Worm (Caenorhabditis elegans) whole organism, L1 larva: ENCODE measurements around the gene F31D4.5.
A peak's percentile ranks its signal among the peaks of the same experiment; 100 is the strongest.

Experiments
- C16A3.4 ChIP-seq: fragments of 150-350 bp; optimal IDR thresholded peaks from 2 replicates; lab custom pipeline; 2014; ENCODE audit warnings: missing biosample characterization, missing genetic modification characterization
- C34B4.2 ChIP-seq: sonication (generic microtip); optimal IDR thresholded peaks from 2 replicates; lab custom pipeline; 2017; ENCODE audit warnings: mild to moderate bottlenecking, missing genetic modification characterization, missing compliant biosample characterization
- aha-1 ChIP-seq: fragments of 150-350 bp; optimal IDR thresholded peaks from 2 replicates; lab custom pipeline; 2014; ENCODE audit warnings: missing biosample characterization, missing genetic modification characterization
- alr-1 ChIP-seq: fragments of 200-800 bp; sonication (Bioruptor generic); optimal IDR thresholded peaks from 2 replicates; lab custom pipeline; 2018; ENCODE audit warnings: borderline replicate concordance, mild to moderate bottlenecking, missing genetic modification characterization, missing compliant biosample characterization
- ama-1 ChIP-seq: fragments of 150-350 bp; optimal IDR thresholded peaks from 2 replicates; lab custom pipeline; 2014
- blmp-1 ChIP-seq: fragments of 150-350 bp; optimal IDR thresholded peaks from 2 replicates; lab custom pipeline; 2014; ENCODE audit warnings: missing biosample characterization, missing genetic modification characterization
- ceh-63 ChIP-seq: fragments of 200-800 bp; sonication (Bioruptor generic); optimal IDR thresholded peaks from 2 replicates; lab custom pipeline; 2018; ENCODE audit warnings: mild to moderate bottlenecking, missing genetic modification characterization, missing compliant biosample characterization
- ceh-82 ChIP-seq, 3 experiments: fragments of 150-350 bp in 1 of 3; sonication (generic microtip) in 2 of 3; optimal IDR thresholded peaks; 2 replicates each; lab custom pipeline; 2014 to 2017; ENCODE audit warnings: missing biosample characterization in 3 of 3, missing genetic modification characterization in 3 of 3
- ceh-88 ChIP-seq: fragments of 200-800 bp; sonication (Bioruptor generic); IDR thresholded peaks from 2 replicates; pipeline ENCODE4 v1.3.6; 2022; ENCODE audit warnings: missing genetic modification characterization, missing compliant biosample characterization
- ceh-90 ChIP-seq: sonication (generic microtip); optimal IDR thresholded peaks from 2 replicates; lab custom pipeline; 2016; ENCODE audit warnings: missing genetic modification characterization, missing compliant biosample characterization
- dsc-1 ChIP-seq: sonication (generic microtip); optimal IDR thresholded peaks from 2 replicates; lab custom pipeline; 2016; ENCODE audit warnings: mild to moderate bottlenecking, missing genetic modification characterization, missing compliant biosample characterization
- efl-1 ChIP-seq, 4 experiments: fragments of 150-350 bp; optimal IDR thresholded peaks in 3 of 4; peaks in 1 of 4; 1 replicate in 1 of 4; 2 replicates in 3 of 4; lab custom pipeline; 2014; ENCODE audit warnings: missing biosample characterization in 2 of 4, missing genetic modification characterization in 2 of 4, missing genetic modification reagents in 2 of 4
- efl-3 ChIP-seq: fragments of 200-800 bp; sonication (Bioruptor generic); optimal IDR thresholded peaks from 2 replicates; lab custom pipeline; 2018; ENCODE audit warnings: mild to moderate bottlenecking, missing genetic modification characterization, missing compliant biosample characterization
- egl-13 ChIP-seq: sonication (generic microtip); optimal IDR thresholded peaks from 2 replicates; lab custom pipeline; 2016; ENCODE audit warnings: missing genotype, missing genetic modification reagents, missing genetic modification characterization, missing compliant biosample characterization
- egl-27 ChIP-seq, 2 experiments: fragments of 150-350 bp in 1 of 2; sonication (generic microtip); optimal IDR thresholded peaks; 3 replicates each; lab custom pipeline; 2017 to 2018; ENCODE audit warnings: missing biosample characterization in 2 of 2, missing genetic modification characterization in 2 of 2, missing genetic modification reagents in 2 of 2
- elt-3 ChIP-seq, 6 experiments: fragments of 150-350 bp in 1 of 6; sonication (generic microtip); optimal IDR thresholded peaks; 2 replicates each; lab custom pipeline; 2017 to 2018; ENCODE audit warnings: missing biosample characterization in 6 of 6, missing genetic modification characterization in 6 of 6, inconsistent platforms in 1 of 6
- ets-5 ChIP-seq: fragments of 200-800 bp; sonication (Bioruptor generic); IDR thresholded peaks from 2 replicates; pipeline ENCODE4 v1.3.6; 2022; ENCODE audit warnings: missing genetic modification characterization, missing compliant biosample characterization
- grh-1 ChIP-seq: fragments of 200-800 bp; sonication (Bioruptor generic); IDR thresholded peaks from 2 replicates; pipeline ENCODE4 v1.3.6; 2022; ENCODE audit warnings: missing genetic modification reagents, missing genetic modification characterization, missing compliant biosample characterization
- hlh-17 ChIP-seq: fragments of 200-800 bp; sonication (Bioruptor generic); optimal IDR thresholded peaks from 2 replicates; lab custom pipeline; 2018; ENCODE audit warnings: missing genetic modification characterization, mild to moderate bottlenecking, missing compliant biosample characterization, moderate library complexity, borderline replicate concordance
- hlh-4 ChIP-seq: sonication (generic microtip); optimal IDR thresholded peaks from 2 replicates; lab custom pipeline; 2016; ENCODE audit warnings: mild to moderate bottlenecking, missing genetic modification characterization, missing compliant biosample characterization
- hpl-2 ChIP-seq: fragments of 150-350 bp; optimal IDR thresholded peaks from 2 replicates; lab custom pipeline; 2014; ENCODE audit warnings: missing biosample characterization, missing genetic modification reagents, missing genetic modification characterization
- lin-14 ChIP-seq: fragments of 200-800 bp; sonication (Bioruptor generic); optimal IDR thresholded peaks from 2 replicates; lab custom pipeline; 2018; ENCODE audit warnings: mild to moderate bottlenecking, missing genetic modification characterization, moderate library complexity, missing compliant biosample characterization
- lin-15B ChIP-seq: fragments of 150-350 bp; sonication (generic microtip); optimal IDR thresholded peaks from 3 replicates; lab custom pipeline; 2014; ENCODE audit warnings: missing biosample characterization, missing genetic modification characterization
- mep-1 ChIP-seq: fragments of 150-350 bp; optimal IDR thresholded peaks from 2 replicates; lab custom pipeline; 2014; ENCODE audit warnings: missing biosample characterization, missing genetic modification characterization
- nhr-19 ChIP-seq: fragments of 200-800 bp; sonication (Bioruptor generic); conservative IDR thresholded peaks from 2 replicates; pipeline ENCODE4 v1.3.6; 2022; ENCODE audit warnings: missing genetic modification characterization, missing compliant biosample characterization
- nhr-20 ChIP-seq: sonication (generic microtip); optimal IDR thresholded peaks from 2 replicates; lab custom pipeline; 2016; ENCODE audit warnings: mild to moderate bottlenecking, missing genetic modification characterization, missing compliant biosample characterization
- nhr-237 ChIP-seq: fragments of 150-350 bp; optimal IDR thresholded peaks from 2 replicates; lab custom pipeline; 2014; ENCODE audit warnings: missing biosample characterization, missing genetic modification characterization
- nhr-47 ChIP-seq: sonication (generic microtip); optimal IDR thresholded peaks from 2 replicates; lab custom pipeline; 2016; ENCODE audit warnings: mild to moderate bottlenecking, missing genetic modification characterization, moderate library complexity, missing compliant biosample characterization
- nhr-71 ChIP-seq: sonication (generic microtip); optimal IDR thresholded peaks from 2 replicates; lab custom pipeline; 2016; ENCODE audit warnings: mild to moderate bottlenecking, missing genetic modification characterization, moderate library complexity, missing compliant biosample characterization
- nhr-76 ChIP-seq: sonication (generic microtip); optimal IDR thresholded peaks from 2 replicates; lab custom pipeline; 2017; ENCODE audit warnings: missing biosample characterization, missing genetic modification characterization
- nhr-77 ChIP-seq: fragments of 150-350 bp; optimal IDR thresholded peaks from 2 replicates; lab custom pipeline; 2014; ENCODE audit warnings: missing biosample characterization, missing genetic modification characterization
- nhr-84 ChIP-seq: sonication (generic microtip); optimal IDR thresholded peaks from 2 replicates; lab custom pipeline; 2017; ENCODE audit warnings: missing biosample characterization, missing genetic modification characterization
- pag-3 ChIP-seq: sonication (generic microtip); optimal IDR thresholded peaks from 2 replicates; lab custom pipeline; 2017; ENCODE audit warnings: missing genetic modification characterization, mild to moderate bottlenecking, missing compliant biosample characterization, antibody characterized with exemption, borderline replicate concordance; ENCODE audit not compliant: insufficient read depth
- pax-3 ChIP-seq: fragments of 200-800 bp; sonication (Bioruptor generic); optimal IDR thresholded peaks from 2 replicates; lab custom pipeline; 2018; ENCODE audit warnings: mild to moderate bottlenecking, missing genetic modification characterization, moderate library complexity, missing compliant biosample characterization
- rnt-1 ChIP-seq: sonication (generic microtip); optimal IDR thresholded peaks from 2 replicates; lab custom pipeline; 2016; ENCODE audit warnings: mild to moderate bottlenecking, missing genetic modification characterization, moderate library complexity, missing compliant biosample characterization
- skn-1 ChIP-seq: fragments of 150-350 bp; optimal IDR thresholded peaks from 2 replicates; lab custom pipeline; 2014; ENCODE audit warnings: missing biosample characterization, missing genetic modification characterization
- snu-23 ChIP-seq: sonication (generic microtip); optimal IDR thresholded peaks from 2 replicates; lab custom pipeline; 2016; ENCODE audit warnings: missing genetic modification characterization, missing compliant biosample characterization
- sox-4 ChIP-seq: sonication (generic microtip); optimal IDR thresholded peaks from 2 replicates; lab custom pipeline; 2016; ENCODE audit warnings: missing genetic modification characterization, missing compliant biosample characterization
- sptf-1 ChIP-seq: fragments of 150-350 bp; optimal IDR thresholded peaks from 2 replicates; lab custom pipeline; 2014; ENCODE audit warnings: missing biosample characterization, missing genetic modification characterization
- sup-37 ChIP-seq: fragments of 200-800 bp; sonication (Bioruptor generic); optimal IDR thresholded peaks from 2 replicates; lab custom pipeline; 2018; ENCODE audit warnings: mild to moderate bottlenecking, missing genetic modification characterization, missing compliant biosample characterization
- swsn-7 ChIP-seq: sonication (generic microtip); optimal IDR thresholded peaks from 2 replicates; lab custom pipeline; 2016; ENCODE audit warnings: missing genetic modification characterization, missing compliant biosample characterization
- tbx-2 ChIP-seq: sonication (generic microtip); optimal IDR thresholded peaks from 2 replicates; lab custom pipeline; 2016; ENCODE audit warnings: missing genetic modification characterization, missing compliant biosample characterization
- unc-130 ChIP-seq: fragments of 150-350 bp; optimal IDR thresholded peaks from 2 replicates; lab custom pipeline; 2017; ENCODE audit warnings: missing biosample characterization, missing genetic modification characterization, inconsistent platforms
- unc-30 ChIP-seq: sonication (generic microtip); optimal IDR thresholded peaks from 2 replicates; lab custom pipeline; 2017; ENCODE audit warnings: missing biosample characterization, missing genetic modification characterization
- unc-86 ChIP-seq: sonication (generic microtip); optimal IDR thresholded peaks from 2 replicates; lab custom pipeline; 2016; ENCODE audit warnings: missing genetic modification characterization, missing compliant biosample characterization
- vab-15 ChIP-seq: sonication (generic microtip); optimal IDR thresholded peaks from 2 replicates; lab custom pipeline; 2017; ENCODE audit warnings: missing genotype, mild to moderate bottlenecking, missing genetic modification characterization, missing compliant biosample characterization
- xbp-1 ChIP-seq: sonication (generic microtip); optimal IDR thresholded peaks from 2 replicates; lab custom pipeline; 2016; ENCODE audit warnings: missing genetic modification characterization, missing compliant biosample characterization
- zag-1 ChIP-seq: fragments of 150-350 bp; optimal IDR thresholded peaks from 2 replicates; lab custom pipeline; 2014; ENCODE audit warnings: missing biosample characterization, missing genetic modification characterization
- ztf-11 ChIP-seq, 2 experiments: sonication (generic microtip); optimal IDR thresholded peaks; 2 replicates each; lab custom pipeline; 2016 to 2017; ENCODE audit warnings: missing genetic modification characterization in 2 of 2, missing biosample characterization in 1 of 2, missing compliant biosample characterization in 1 of 2
- ztf-4 ChIP-seq: fragments of 150-350 bp; optimal IDR thresholded peaks from 2 replicates; lab custom pipeline; 2014; ENCODE audit warnings: missing biosample characterization, missing genetic modification characterization

F31D4.5 gene

ce11 chrV:20879069-20879667 is 25.3 kb downstream of the F31D4.5 start, which contains the start of gene unc-80 (continued):
- TF ChIP-seq nhr-47 (tag; lab: Kevin White, UChicago) = peak; percentile 54
- TF ChIP-seq xbp-1 = peak; percentile 17
- no peak for TF ChIP-seq ama-1 (lab: Kevin White, UChicago)
- TF ChIP-seq C16A3.4 (tag; lab: Kevin White, UChicago) = no peak
- TF ChIP-seq C34B4.2 (tag; lab: Kevin White, UChicago) = no peak
- TF ChIP-seq snu-23 = peak; percentile 56
- no peak for TF ChIP-seq grh-1 (GFP tag; lab: Robert Waterston, UW)
- TF ChIP-seq hlh-17 (GFP tag; lab: Kevin White, UChicago) = no peak
- TF ChIP-seq hlh-4 = no peak
- no peak for TF ChIP-seq pax-3
- no peak for TF ChIP-seq ceh-63 (GFP tag; lab: Kevin White, UChicago)
- peak; percentile 56 for TF ChIP-seq swsn-7 (tag; lab: Kevin White, UChicago)
- TF ChIP-seq ztf-11 (tag; optimal IDR thresholded peaks at IDR 0.05; lab: Kevin White, UChicago) = no peak
- peak; percentile 30 for TF ChIP-seq mep-1 (tag; lab: Kevin White, UChicago)
- no peak for TF ChIP-seq blmp-1 (tag; lab: Kevin White, UChicago)
- TF ChIP-seq ets-5 (GFP tag; lab: Robert Waterston, UW) = no peak
- no peak for TF ChIP-seq nhr-20
- TF ChIP-seq vab-15 (tag; lab: Kevin White, UChicago) = no peak
- peak; percentile 2 for TF ChIP-seq skn-1 (tag; lab: Kevin White, UChicago)
- TF ChIP-seq alr-1 (tag; lab: Kevin White, UChicago) = no peak
- no peak for TF ChIP-seq ceh-88 (GFP tag; lab: Robert Waterston, UW)
- TF ChIP-seq unc-130 (tag; lab: Kevin White, UChicago) = peak; percentile 19
- TF ChIP-seq lin-15B (tag; lab: Kevin White, UChicago) = peak; percentile 11
- TF ChIP-seq ztf-4 (tag; lab: Kevin White, UChicago) = peak; percentile 3
- peak; percentile 47 for TF ChIP-seq zag-1
- no peak for TF ChIP-seq sox-4 (tag; lab: Kevin White, UChicago)
- TF ChIP-seq unc-86 (tag; lab: Kevin White, UChicago) = peak; percentile 55
- TF ChIP-seq nhr-19 (GFP tag; lab: Robert Waterston, UW) = no peak
- no peak for TF ChIP-seq unc-30 (tag; lab: Kevin White, UChicago)
- no peak for TF ChIP-seq nhr-77
- no peak for TF ChIP-seq efl-3 (GFP tag; lab: Kevin White, UChicago)
- no peak for TF ChIP-seq aha-1 (tag; lab: Kevin White, UChicago)
- TF ChIP-seq egl-13 = no peak
- TF ChIP-seq efl-1 (optimal IDR thresholded peaks at IDR 0.05; lab: Kevin White, UChicago) = peak; percentile 41 to 42
- no peak for TF ChIP-seq efl-1 (GFP tag; optimal IDR thresholded peaks at IDR 0.05 in 1 of 2; lab: Kevin White, UChicago)
- no peak for TF ChIP-seq sup-37
- no peak for TF ChIP-seq hpl-2
- TF ChIP-seq nhr-71 (tag; lab: Kevin White, UChicago) = peak; percentile 57
- peak; percentile 56 for TF ChIP-seq tbx-2
- TF ChIP-seq sptf-1 = no peak
- no peak for TF ChIP-seq nhr-237 (tag; lab: Kevin White, UChicago)
- TF ChIP-seq elt-3 (tag; optimal IDR thresholded peaks at IDR 0.05; lab: Kevin White, UChicago) = no peak
- no peak for TF ChIP-seq nhr-76
- TF ChIP-seq egl-27 (tag; optimal IDR thresholded peaks at IDR 0.05; lab: Kevin White, UChicago) = no peak
- no peak for TF ChIP-seq pag-3 (tag; lab: Kevin White, UChicago)
- peak; percentile 23 to 53 (median 31) for TF ChIP-seq ceh-82 (tag; optimal IDR thresholded peaks at IDR 0.05; lab: Kevin White, UChicago)
- TF ChIP-seq rnt-1 = peak; percentile 30
- TF ChIP-seq nhr-84 (tag; lab: Kevin White, UChicago) = no peak
- no peak for TF ChIP-seq ceh-90 (tag; lab: Kevin White, UChicago)
- peak; percentile 91 for TF ChIP-seq lin-14 (GFP tag; lab: Kevin White, UChicago)
- peak; percentile 37 for TF ChIP-seq dsc-1 (tag; lab: Kevin White, UChicago)
